Worm (Caenorhabditis elegans) whole organism, late embryonic: ENCODE results near the gene nhr-206.

ENCODE experiments used
- F13H6.1 ChIP-seq: sonication (generic microtip); optimal IDR thresholded peaks from 2 replicates; lab custom pipeline; 2016; ENCODE audit warnings: missing genetic modification characterization, missing compliant biosample characterization
- K09A11.1 ChIP-seq: sonication (generic microtip); optimal IDR thresholded peaks from 2 replicates; lab custom pipeline; 2017; ENCODE audit warnings: antibody characterized with exemption, mild to moderate bottlenecking, missing genetic modification characterization, missing compliant biosample characterization; ENCODE audit not compliant: insufficient read depth
- T23F11.4 ChIP-seq: fragments of 200-800 bp; sonication (Bioruptor generic); optimal IDR thresholded peaks from 2 replicates; lab custom pipeline; 2018; ENCODE audit warnings: mild to moderate bottlenecking, missing genetic modification characterization, missing compliant biosample characterization
- ahr-1 ChIP-seq: sonication (generic microtip); optimal IDR thresholded peaks from 2 replicates; lab custom pipeline; 2016; ENCODE audit warnings: missing genetic modification characterization, missing compliant biosample characterization
- ceh-18 ChIP-seq: sonication (generic microtip); optimal IDR thresholded peaks from 2 replicates; lab custom pipeline; 2016; ENCODE audit warnings: missing genetic modification characterization, missing compliant biosample characterization
- ceh-19 ChIP-seq: fragments of 200-800 bp; sonication (Bioruptor generic); optimal IDR thresholded peaks from 2 replicates; lab custom pipeline; 2018; ENCODE audit warnings: mild to moderate bottlenecking, missing genetic modification characterization, missing compliant biosample characterization
- ceh-2 ChIP-seq: sonication (generic microtip); optimal IDR thresholded peaks from 2 replicates; lab custom pipeline; 2016; ENCODE audit warnings: missing genotype, missing genetic modification characterization, missing compliant biosample characterization
- ceh-31 ChIP-seq: sonication (generic microtip); optimal IDR thresholded peaks from 2 replicates; lab custom pipeline; 2016; ENCODE audit warnings: missing genetic modification characterization, missing compliant biosample characterization
- dmd-4 ChIP-seq: sonication (generic microtip); optimal IDR thresholded peaks from 2 replicates; lab custom pipeline; 2016; ENCODE audit warnings: borderline replicate concordance, missing genetic modification characterization, missing compliant biosample characterization
- elt-4 ChIP-seq: sonication (generic microtip); optimal IDR thresholded peaks from 2 replicates; lab custom pipeline; 2016; ENCODE audit warnings: missing genetic modification characterization, missing compliant biosample characterization
- ets-4 ChIP-seq: sonication (generic microtip); optimal IDR thresholded peaks from 2 replicates; lab custom pipeline; 2016; ENCODE audit warnings: missing genetic modification characterization, missing compliant biosample characterization
- fax-1 ChIP-seq: sonication (generic microtip); optimal IDR thresholded peaks from 2 replicates; lab custom pipeline; 2016; ENCODE audit warnings: missing genotype, missing genetic modification characterization, missing compliant biosample characterization
- hlh-8 ChIP-seq: sonication (generic microtip); optimal IDR thresholded peaks from 2 replicates; lab custom pipeline; 2016; ENCODE audit warnings: missing genotype, missing genetic modification characterization, missing compliant biosample characterization
- nhr-11 ChIP-seq: fragments of 150-350 bp; optimal IDR thresholded peaks from 2 replicates; lab custom pipeline; 2014; ENCODE audit warnings: missing biosample characterization, missing genetic modification characterization
- pag-3 ChIP-seq: sonication (generic microtip); optimal IDR thresholded peaks from 2 replicates; lab custom pipeline; 2016; ENCODE audit warnings: missing compliant biosample characterization, missing genetic modification characterization, borderline replicate concordance
- pax-1 ChIP-seq: fragments of 150-350 bp; optimal IDR thresholded peaks from 2 replicates; lab custom pipeline; 2014; ENCODE audit warnings: missing biosample characterization, missing genetic modification characterization
- pha-2 ChIP-seq: sonication (generic microtip); optimal IDR thresholded peaks from 2 replicates; lab custom pipeline; 2017; ENCODE audit warnings: mild to moderate bottlenecking, missing genetic modification characterization, missing compliant biosample characterization
- pqm-1 ChIP-seq: sonication (generic microtip); optimal IDR thresholded peaks from 2 replicates; lab custom pipeline; 2016; ENCODE audit warnings: missing genetic modification characterization, missing compliant biosample characterization
- unc-55 ChIP-seq: sonication (generic microtip); optimal IDR thresholded peaks from 2 replicates; lab custom pipeline; 2017; ENCODE audit warnings: missing biosample characterization, missing genetic modification reagents, missing genetic modification characterization
- unc-86 ChIP-seq: sonication (generic microtip); optimal IDR thresholded peaks from 2 replicates; lab custom pipeline; 2016; ENCODE audit warnings: missing genetic modification characterization, missing compliant biosample characterization

Gene nhr-206

ce11 chrV:12140625-12141024, 48.8 kb downstream of the nhr-206 start, which contains the start of gene C27A7.3:
Gene C27A7.3, plus strand, starts transcription at chrV:12140925.
- TF ChIP-seq pax-1 (no peak), pag-3 (tag; lab: Kevin White, UChicago) (no peak), ceh-18 (tag; lab: Kevin White, UChicago) (no peak), pha-2 (no peak), unc-86 (tag; lab: Kevin White, UChicago) (no peak), ahr-1 (tag; lab: Kevin White, UChicago) (no peak), unc-55 (GFP tag; lab: Kevin White, UChicago) (no peak), ceh-2 (tag; lab: Kevin White, UChicago) (no peak), hlh-8 (tag; lab: Kevin White, UChicago) (no peak), pqm-1 (no peak), ceh-31 (tag; lab: Kevin White, UChicago) (no peak), T23F11.4 (GFP tag; lab: Kevin White, UChicago) (no peak), F13H6.1 (tag; lab: Kevin White, UChicago) (no peak), ceh-19 (GFP tag; lab: Kevin White, UChicago) (no peak), K09A11.1 (tag; lab: Kevin White, UChicago) (no peak), elt-4 (no peak), dmd-4 (tag; lab: Kevin White, UChicago) (no peak), nhr-11 (no peak), ets-4 (tag; lab: Kevin White, UChicago) (no peak), fax-1 (tag; lab: Kevin White, UChicago) (no peak)
